Fruit fly (Drosophila melanogaster) whole organism, embryonic: ENCODE data around the gene CCDC53.

Experiments used
- CG14050 ChIP-seq: fragments of 200-800 bp; sonication (Bioruptor generic); IDR thresholded peaks from 3 replicates; pipeline ENCODE4 v1.3.6; 2022; ENCODE audit warnings: missing biosample characterization, missing genetic modification characterization
- CG32767 ChIP-seq: fragments of 200-800 bp; sonication (Bioruptor generic); IDR thresholded peaks from 2 replicates; pipeline ENCODE4 v1.3.6; 2022; ENCODE audit warnings: missing biosample characterization, missing genetic modification characterization
- crc ChIP-seq: fragments of 200-800 bp; sonication (Bioruptor generic); optimal IDR thresholded peaks from 2 replicates; lab custom pipeline; 2016; ENCODE audit warnings: missing biosample characterization, missing genetic modification characterization
- exex ChIP-seq: fragments of 200-800 bp; sonication (Bioruptor generic); optimal IDR thresholded peaks from 4 replicates; lab custom pipeline; 2018; ENCODE audit warnings: missing biosample characterization, mild to moderate bottlenecking, missing genetic modification characterization, moderate library complexity
- kay ChIP-seq: fragments of 200-800 bp; sonication (Bioruptor generic); optimal IDR thresholded peaks from 2 replicates; lab custom pipeline; 2016; ENCODE audit warnings: missing biosample characterization, missing genetic modification characterization
- nau ChIP-seq: fragments of 200-800 bp; sonication (Bioruptor generic); optimal IDR thresholded peaks from 3 replicates; lab custom pipeline; 2017; ENCODE audit warnings: missing biosample characterization, mild to moderate bottlenecking, missing genetic modification characterization, missing genetic modification reagents
- row ChIP-seq: fragments of 200-800 bp; sonication (Bioruptor generic); IDR thresholded peaks from 3 replicates; pipeline ENCODE4 v1.3.6; 2022; ENCODE audit warnings: missing biosample characterization, missing genetic modification characterization
- sens-2 ChIP-seq: fragments of 200-800 bp; sonication (Bioruptor generic); IDR thresholded peaks from 2 replicates; pipeline ENCODE4 v1.3.6; 2022; ENCODE audit warnings: missing biosample characterization, missing genetic modification characterization

DNA sequence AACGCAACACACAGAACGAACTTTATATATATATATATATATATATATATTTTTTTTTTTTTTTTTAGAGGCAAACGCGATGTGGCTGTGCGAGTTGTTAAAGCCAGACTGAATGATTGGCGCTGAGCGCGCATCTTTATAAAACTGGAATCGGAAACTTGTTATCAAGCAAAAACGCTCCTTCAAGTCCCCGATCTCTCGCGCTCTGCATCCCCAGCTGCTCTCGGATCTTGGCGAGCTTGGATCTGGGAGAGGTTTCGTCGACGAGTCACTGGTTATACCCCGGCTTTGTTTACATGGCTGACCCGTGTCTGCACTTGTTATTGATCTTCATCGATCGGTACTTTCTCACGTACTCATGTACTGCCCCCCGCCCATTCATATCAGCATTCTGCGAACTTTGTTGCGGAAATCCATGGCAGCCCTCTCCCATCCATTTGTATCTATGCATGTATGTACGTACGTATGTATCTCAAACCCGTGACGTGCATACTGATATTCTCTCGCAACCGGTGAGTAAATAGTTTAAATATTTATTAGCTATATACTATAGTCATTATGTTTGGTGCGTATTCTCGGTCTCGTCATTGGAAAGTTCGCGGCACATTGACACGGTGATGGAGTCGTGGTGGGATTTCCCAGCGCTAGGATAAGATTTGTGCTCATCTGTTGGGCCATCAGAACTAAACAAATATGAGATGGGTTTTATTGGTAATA lies 33.6 kb upstream of the CCDC53 start, which contains the start of gene Spn28Dc:
- TF ChIP-seq exex (tag; lab: Kevin White, UChicago) (no peak), nau (GFP tag; lab: Kevin White, UChicago) (no peak), row (GFP tag; lab: Robert Waterston, UW) (no peak), kay (GFP tag; lab: Kevin White, UChicago) (no peak), sens-2 (GFP tag; lab: Robert Waterston, UW) (no peak), CG32767 (no peak), crc (GFP tag; lab: Kevin White, UChicago) (no peak), CG14050 (no peak)
